4 fruit fly cellular contexts compared by ENCODE assay signal in genomic region chr3L:1183467-1183866, dm6.
TF ChIP-seq lines count a peak whose summit lies in the region.

No protein-coding gene starts in this region.

- TF ChIP-seq CTCF in whole organism, embryonic (GFP tag; optimal IDR thresholded peaks at IDR 0.05; lab: Kevin White, UChicago): no peak

TF ChIP-seq in whole organism, embryonic, 481 proteins besides CTCF, POLR2A, EP300 and RAD21 (continues in another document):
- TF ChIP-seq gt (GFP tag; IDR thresholded peaks at IDR 0.05; lab: Robert Waterston, UW): no peak
- peak; percentile 43; the same call in 1 of the 2 replicates for TF ChIP-seq ranshi (GFP tag; IDR thresholded peaks at IDR 0.05; lab: Robert Waterston, UW)
- no peak for TF ChIP-seq CG12391 (tag; optimal IDR thresholded peaks at IDR 0.05; lab: Kevin White, UChicago)
- TF ChIP-seq CG16813 (GFP tag; IDR thresholded peaks at IDR 0.05; lab: Robert Waterston, UW; ENCODE audit: partially characterized antibody): no peak
- peak; percentile 53 for TF ChIP-seq lab (GFP tag; optimal IDR thresholded peaks at IDR 0.05; lab: Kevin White, UChicago)
- TF ChIP-seq Sin3A (optimal IDR thresholded peaks at IDR 0.05; lab: Kevin White, UChicago): no peak
- no peak for TF ChIP-seq YL-1 (GFP tag; optimal IDR thresholded peaks at IDR 0.05; lab: Kevin White, UChicago)
- TF ChIP-seq jing (GFP tag; optimal IDR thresholded peaks at IDR 0.05; lab: Kevin White, UChicago): no peak
- no peak for TF ChIP-seq amos (GFP tag; IDR thresholded peaks at IDR 0.05; lab: Robert Waterston, UW; ENCODE audit: partially characterized antibody)
- TF ChIP-seq CG14441 (GFP tag; IDR thresholded peaks at IDR 0.05; lab: Robert Waterston, UW): peak; percentile 60
- no peak for TF ChIP-seq dm (GFP tag; optimal IDR thresholded peaks at IDR 0.05; lab: Kevin White, UChicago)
- TF ChIP-seq eve (GFP tag; optimal IDR thresholded peaks at IDR 0.05; lab: Kevin White, UChicago): no peak
- TF ChIP-seq yki (optimal IDR thresholded peaks at IDR 0.05; lab: Kevin White, UChicago): no peak
- TF ChIP-seq knrl (GFP tag; IDR thresholded peaks at IDR 0.05; lab: Robert Waterston, UW; ENCODE audit: partially characterized antibody): no peak
- no peak for TF ChIP-seq Lhr (GFP tag; optimal IDR thresholded peaks at IDR 0.05; lab: Kevin White, UChicago)
- no peak for TF ChIP-seq br (optimal IDR thresholded peaks at IDR 0.05; lab: Kevin White, UChicago)
- no peak for TF ChIP-seq abd-A (tag; optimal IDR thresholded peaks at IDR 0.05; lab: Kevin White, UChicago)
- TF ChIP-seq corto (GFP tag; optimal IDR thresholded peaks at IDR 0.05; lab: Kevin White, UChicago): no peak
- no peak for TF ChIP-seq CG10267 (tag; optimal IDR thresholded peaks at IDR 0.05; lab: Kevin White, UChicago)
- TF ChIP-seq CG15269 (tag; optimal IDR thresholded peaks at IDR 0.05; lab: Kevin White, UChicago): peak; percentile 14
- TF ChIP-seq CG3281 (GFP tag; optimal IDR thresholded peaks at IDR 0.05; lab: Kevin White, UChicago): no peak
- TF ChIP-seq lov (optimal IDR thresholded peaks at IDR 0.05; lab: Kevin White, UChicago): no peak
- no peak for TF ChIP-seq lov (GFP tag; IDR thresholded peaks at IDR 0.05; lab: Robert Waterston, UW)

TF ChIP-seq in whole organism, prepupa, 60 proteins besides CTCF, POLR2A, EP300 and RAD21 (continues in another document):
- peak; percentile 25 for TF ChIP-seq esn (GFP tag; optimal IDR thresholded peaks at IDR 0.05; lab: Kevin White, UChicago)
- no peak for TF ChIP-seq CG8632 (GFP tag; optimal IDR thresholded peaks at IDR 0.05; lab: Kevin White, UChicago)
- no peak for TF ChIP-seq CG6276 (GFP tag; optimal IDR thresholded peaks at IDR 0.05; lab: Kevin White, UChicago)
- TF ChIP-seq CG9139 (GFP tag; optimal IDR thresholded peaks at IDR 0.05; lab: Kevin White, UChicago): no peak
- TF ChIP-seq CG8119 (GFP tag; IDR thresholded peaks at IDR 0.05; lab: Robert Waterston, UW): no peak
- peak; percentile 32 for TF ChIP-seq Met (GFP tag; optimal IDR thresholded peaks at IDR 0.05; lab: Kevin White, UChicago)
- no peak for TF ChIP-seq fd85E (GFP tag; optimal IDR thresholded peaks at IDR 0.05; lab: Kevin White, UChicago)
- TF ChIP-seq dac (GFP tag; optimal IDR thresholded peaks at IDR 0.05; lab: Kevin White, UChicago): no peak
- TF ChIP-seq CG1621 (tag; optimal IDR thresholded peaks at IDR 0.05; lab: Kevin White, UChicago): no peak
- peak; percentile 5 for TF ChIP-seq lz (GFP tag; optimal IDR thresholded peaks at IDR 0.05; lab: Kevin White, UChicago)
- no peak for TF ChIP-seq net (GFP tag; optimal IDR thresholded peaks at IDR 0.05; lab: Kevin White, UChicago)
- TF ChIP-seq CG3919 (GFP tag; optimal IDR thresholded peaks at IDR 0.05; lab: Kevin White, UChicago): no peak
- no peak for TF ChIP-seq eg (GFP tag; IDR thresholded peaks at IDR 0.05; lab: Robert Waterston, UW)
- TF ChIP-seq CG3032 (tag; optimal IDR thresholded peaks at IDR 0.05; lab: Kevin White, UChicago): peak; percentile 23
- no peak for TF ChIP-seq ss (GFP tag; optimal IDR thresholded peaks at IDR 0.05; lab: Kevin White, UChicago)
- peak; percentile 9 for TF ChIP-seq Sox14 (GFP tag; optimal IDR thresholded peaks at IDR 0.05; lab: Kevin White, UChicago)
- no peak for TF ChIP-seq Lpt (GFP tag; optimal IDR thresholded peaks at IDR 0.05; lab: Kevin White, UChicago)
- peak; percentile 10 for TF ChIP-seq CG6792 (GFP tag; optimal IDR thresholded peaks at IDR 0.05; lab: Kevin White, UChicago)
- TF ChIP-seq pdm3 (GFP tag; optimal IDR thresholded peaks at IDR 0.05; lab: Kevin White, UChicago): peak; percentile 0
- no peak for TF ChIP-seq vri (GFP tag; optimal IDR thresholded peaks at IDR 0.05; lab: Kevin White, UChicago)
- peak; percentile 13 for TF ChIP-seq Hr39 (GFP tag; optimal IDR thresholded peaks at IDR 0.05; lab: Kevin White, UChicago)
- TF ChIP-seq Eip93F (GFP tag; optimal IDR thresholded peaks at IDR 0.05; lab: Kevin White, UChicago): no peak
- no peak for TF ChIP-seq Gug (GFP tag; IDR thresholded peaks at IDR 0.05; lab: Robert Waterston, UW)
- TF ChIP-seq svp (GFP tag; lab: Kevin White, UChicago): no peak
- TF ChIP-seq CG15336 (GFP tag; IDR thresholded peaks at IDR 0.05; lab: Robert Waterston, UW): peak; percentile 30; the same call in 1 of the 2 replicates

TF ChIP-seq in whole organism, pupa, 21 proteins besides CTCF, POLR2A, EP300 and RAD21:
- TF ChIP-seq CG15710 (tag; optimal IDR thresholded peaks at IDR 0.05; lab: Kevin White, UChicago) (peak; percentile 46), CG17806 (tag; optimal IDR thresholded peaks at IDR 0.05; lab: Kevin White, UChicago) (no peak), Pif1B (GFP tag; optimal IDR thresholded peaks at IDR 0.05; lab: Kevin White, UChicago) (no peak), EcR (GFP tag; optimal IDR thresholded peaks at IDR 0.05; lab: Kevin White, UChicago) (no peak), CG14655 (GFP tag; optimal IDR thresholded peaks at IDR 0.05; lab: Kevin White, UChicago) (no peak), CG9948 (tag; optimal IDR thresholded peaks at IDR 0.05; lab: Kevin White, UChicago) (no peak), Snoo (tag; optimal IDR thresholded peaks at IDR 0.05; lab: Kevin White, UChicago) (no peak), rn (GFP tag; IDR thresholded peaks at IDR 0.05; lab: Robert Waterston, UW) (no peak), gl (tag; optimal IDR thresholded peaks at IDR 0.05; lab: Kevin White, UChicago) (no peak), Ets98B (GFP tag; IDR thresholded peaks at IDR 0.05; lab: Robert Waterston, UW) (peak; percentile 17; the same call in 1 of the 2 replicates), Pif1A (GFP tag; optimal IDR thresholded peaks at IDR 0.05; lab: Kevin White, UChicago) (no peak), CG34367 (tag; optimal IDR thresholded peaks at IDR 0.05; lab: Kevin White, UChicago) (no peak), D1 (tag; optimal IDR thresholded peaks at IDR 0.05; lab: Kevin White, UChicago) (no peak), CG10348 (GFP tag; IDR thresholded peaks at IDR 0.05; lab: Robert Waterston, UW) (no peak), fd96Ca (GFP tag; IDR thresholded peaks at IDR 0.05; lab: Robert Waterston, UW) (peak; percentile 49; the same call in 1 of the 3 replicates), CG4496 (GFP tag; IDR thresholded peaks at IDR 0.05; lab: Robert Waterston, UW) (no peak), CG13204 (GFP tag; optimal IDR thresholded peaks at IDR 0.05; lab: Kevin White, UChicago) (no peak), CG8159 (tag; optimal IDR thresholded peaks at IDR 0.05; lab: Kevin White, UChicago) (peak; percentile 12), CG32121 (GFP tag; IDR thresholded peaks at IDR 0.05; lab: Robert Waterston, UW) (no peak), CG8301 (tag; optimal IDR thresholded peaks at IDR 0.05; lab: Kevin White, UChicago) (no peak), CG12605 (GFP tag; IDR thresholded peaks at IDR 0.05; lab: Robert Waterston, UW) (no peak)

TF ChIP-seq in whole organism, wandering third instar larva, 38 proteins besides CTCF, POLR2A, EP300 and RAD21:
- peak; percentile 10 for TF ChIP-seq rgr (GFP tag; optimal IDR thresholded peaks at IDR 0.05; lab: Kevin White, UChicago)
- TF ChIP-seq br (GFP tag; optimal IDR thresholded peaks at IDR 0.05; lab: Kevin White, UChicago): no peak
- no peak for TF ChIP-seq sv (GFP tag; optimal IDR thresholded peaks at IDR 0.05; lab: Kevin White, UChicago)
- TF ChIP-seq ey (GFP tag; optimal IDR thresholded peaks at IDR 0.05; lab: Kevin White, UChicago): peak; percentile 30
- peak; percentile 18 for TF ChIP-seq fru (GFP tag; optimal IDR thresholded peaks at IDR 0.05; lab: Kevin White, UChicago)
- peak; percentile 30 for TF ChIP-seq HLH106 (tag; optimal IDR thresholded peaks at IDR 0.05; lab: Kevin White, UChicago)
- TF ChIP-seq CG9705 (GFP tag; optimal IDR thresholded peaks at IDR 0.05; lab: Kevin White, UChicago): no peak
- no peak for TF ChIP-seq Myc (optimal IDR thresholded peaks at IDR 0.05; lab: Kevin White, UChicago)
- TF ChIP-seq foxo (GFP tag; optimal IDR thresholded peaks at IDR 0.05; lab: Kevin White, UChicago): peak in 1 of 2 experiments; percentile 31

Comparison
In these comparisons a context has a peak if more than half of its experiments do, and no peak if none do; other contexts are left out.
1. Of the 7 proteins assayed by ChIP-seq in both whole organism, embryonic and whole organism, prepupa: peak only in whole organism, embryonic: Gug; only in whole organism, prepupa: Hr39; in both: none; in neither: 5.